Worm (Caenorhabditis elegans) whole organism, mixed stage, embryonic: ENCODE measurements around the gene mop-25.1.

ENCODE experiments used
- blmp-1 ChIP-seq: fragments of 150-350 bp; optimal IDR thresholded peaks from 2 replicates; lab custom pipeline; 2014; ENCODE audit warnings: missing biosample characterization, missing genetic modification characterization
- lsy-2 ChIP-seq: fragments of 150-350 bp; optimal IDR thresholded peaks from 2 replicates; lab custom pipeline; 2014; ENCODE audit warnings: missing biosample characterization, missing genetic modification characterization
- mab-5 ChIP-seq: fragments of 150-350 bp; optimal IDR thresholded peaks from 2 replicates; lab custom pipeline; 2014; ENCODE audit warnings: missing biosample characterization, missing genetic modification characterization
- nhr-12 ChIP-seq: fragments of 150-350 bp; optimal IDR thresholded peaks from 2 replicates; lab custom pipeline; 2014; ENCODE audit warnings: missing biosample characterization, missing genetic modification characterization
- nhr-2 ChIP-seq: fragments of 150-350 bp; optimal IDR thresholded peaks from 2 replicates; lab custom pipeline; 2014; ENCODE audit warnings: missing biosample characterization, missing genetic modification characterization
- nhr-76 ChIP-seq: sonication (generic microtip); optimal IDR thresholded peaks from 2 replicates; lab custom pipeline; 2017; ENCODE audit warnings: missing biosample characterization, missing genetic modification characterization
- sem-2 ChIP-seq: fragments of 200-800 bp; sonication (Bioruptor generic); optimal IDR thresholded peaks from 2 replicates; lab custom pipeline; 2018; ENCODE audit warnings: mild to moderate bottlenecking, missing genetic modification characterization, missing compliant biosample characterization

- TF ChIP-seq nhr-2 (tag; lab: Kevin White, UChicago) (no peak), blmp-1 (tag; lab: Kevin White, UChicago) (no peak), nhr-76 (tag; lab: Kevin White, UChicago) (no peak), sem-2 (GFP tag; lab: Kevin White, UChicago) (peak; percentile 86), lsy-2 (tag; lab: Kevin White, UChicago) (no peak), mab-5 (tag; lab: Kevin White, UChicago) (no peak), nhr-12 (tag; lab: Kevin White, UChicago) (no peak)
Measured at ce11 chrX:3969980-3970403, 42.0 kb upstream of the mop-25.1 start.
